Worm (Caenorhabditis elegans): ENCODE data around the gene C06C6.7.

ce11 chrV:15954932-15955331 lies 37.0 kb upstream of the C06C6.7 start, which contains the start of gene srw-57:
- TF ChIP-seq snpc-4 (tag; optimal IDR thresholded peaks at IDR 0.05), result no peak
- no peak for TF ChIP-seq M03D4.4 (tag; optimal IDR thresholded peaks at IDR 0.05)
